Worm (Caenorhabditis elegans) whole organism, L4 larva: ENCODE results near the gene hif-1.

ENCODE experiments used
- D1046.2 ChIP-seq: fragments of 200-800 bp; sonication (Bioruptor generic); IDR thresholded peaks from 2 replicates; pipeline ENCODE4 v1.3.6; 2022; ENCODE audit warnings: missing genetic modification characterization, missing compliant biosample characterization
- F49E8.2 ChIP-seq: sonication (generic microtip); optimal IDR thresholded peaks from 2 replicates; lab custom pipeline; 2016; ENCODE audit warnings: missing compliant biosample characterization, mild to moderate bottlenecking, missing genetic modification characterization, borderline replicate concordance
- T20F7.1 ChIP-seq: fragments of 200-800 bp; sonication (Bioruptor generic); optimal IDR thresholded peaks from 2 replicates; lab custom pipeline; 2018; ENCODE audit warnings: mild to moderate bottlenecking, missing genetic modification characterization, missing compliant biosample characterization
- Y5F2A.4 ChIP-seq: fragments of 200-800 bp; sonication (Bioruptor generic); optimal IDR thresholded peaks from 2 replicates; lab custom pipeline; 2018; ENCODE audit warnings: mild to moderate bottlenecking, missing genetic modification characterization, missing compliant biosample characterization
- ZK546.5 ChIP-seq, 2 experiments: sonication (generic microtip); optimal IDR thresholded peaks; 2 replicates each; lab custom pipeline; 2017; ENCODE audit warnings: missing biosample characterization in 2 of 2, missing genetic modification characterization in 2 of 2
- aha-1 ChIP-seq: fragments of 150-350 bp; peaks from one replicate; lab custom pipeline; 2014; ENCODE audit warnings: missing biosample characterization, missing genetic modification characterization
- aly-2 ChIP-seq: sonication (generic microtip); optimal IDR thresholded peaks from 2 replicates; lab custom pipeline; 2018; ENCODE audit warnings: missing biosample characterization, missing genetic modification characterization
- arid-1 ChIP-seq: fragments of 200-800 bp; sonication (Bioruptor generic); conservative IDR thresholded peaks from 2 replicates; pipeline ENCODE4 v1.3.6; 2022; ENCODE audit warnings: missing genetic modification reagents, missing genetic modification characterization, missing compliant biosample characterization
- attf-4 ChIP-seq: sonication (generic microtip); optimal IDR thresholded peaks from 3 replicates; lab custom pipeline; 2017; ENCODE audit warnings: missing biosample characterization, missing genetic modification characterization
- ceh-28 ChIP-seq: fragments of 150-350 bp; optimal IDR thresholded peaks from 2 replicates; lab custom pipeline; 2014; ENCODE audit warnings: missing biosample characterization, missing genetic modification reagents, missing genetic modification characterization
- ceh-44 ChIP-seq: fragments of 200-800 bp; sonication (Bioruptor generic); IDR thresholded peaks from 2 replicates; pipeline ENCODE4 v1.3.6; 2022; ENCODE audit warnings: missing genetic modification reagents, missing genetic modification characterization, missing compliant biosample characterization
- ces-1 ChIP-seq: fragments of 150-350 bp; sonication (generic microtip); optimal IDR thresholded peaks from 4 replicates; lab custom pipeline; 2014; ENCODE audit warnings: missing biosample characterization, missing genetic modification reagents, missing genetic modification characterization
- ctbp-1 ChIP-seq: fragments of 200-800 bp; sonication (Bioruptor generic); IDR thresholded peaks from 2 replicates; pipeline ENCODE4 v1.3.6; 2022; ENCODE audit warnings: missing genetic modification reagents, missing genetic modification characterization, missing compliant biosample characterization
- daf-16 ChIP-seq, 3 experiments: sonication (generic microtip); optimal IDR thresholded peaks; 2 replicates each; lab custom pipeline; 2016 to 2017; ENCODE audit warnings: missing genetic modification characterization in 3 of 3, missing genetic modification reagents in 3 of 3, mild to moderate bottlenecking in 2 of 3, missing compliant biosample characterization in 2 of 3, missing biosample characterization in 1 of 3, moderate library complexity in 1 of 3
- dmd-6 ChIP-seq: fragments of 200-800 bp; sonication (Bioruptor generic); IDR thresholded peaks from 2 replicates; pipeline ENCODE4 v1.3.6; 2022; ENCODE audit warnings: missing genetic modification reagents, missing genetic modification characterization, missing compliant biosample characterization
- duxl-1 ChIP-seq: sonication (generic microtip); optimal IDR thresholded peaks from 2 replicates; lab custom pipeline; 2016; ENCODE audit warnings: mild to moderate bottlenecking, missing genetic modification characterization, moderate library complexity, missing compliant biosample characterization; ENCODE audit not compliant: poor library complexity
- egl-43 ChIP-seq: fragments of 200-800 bp; sonication (Bioruptor generic); IDR thresholded peaks from 2 replicates; pipeline ENCODE4 v1.3.6; 2022; ENCODE audit warnings: missing genetic modification reagents, missing genetic modification characterization, missing compliant biosample characterization
- fkh-10 ChIP-seq: fragments of 150-350 bp; optimal IDR thresholded peaks from 2 replicates; lab custom pipeline; 2014; ENCODE audit warnings: missing biosample characterization, missing genetic modification reagents, missing genetic modification characterization
- hif-1 ChIP-seq, 2 experiments: sonication (generic microtip); optimal IDR thresholded peaks; 2 replicates each; lab custom pipeline; 2016 to 2017; ENCODE audit warnings: missing compliant biosample characterization in 2 of 2, missing genetic modification characterization in 2 of 2, missing genetic modification reagents in 2 of 2, missing genotype in 2 of 2, mild to moderate bottlenecking in 1 of 2
- hlh-11 ChIP-seq: fragments of 200-800 bp; sonication (Bioruptor generic); optimal IDR thresholded peaks from 2 replicates; lab custom pipeline; 2018; ENCODE audit warnings: mild to moderate bottlenecking, missing genetic modification characterization, missing compliant biosample characterization
- hlh-30 ChIP-seq: sonication (generic microtip); optimal IDR thresholded peaks from 2 replicates; lab custom pipeline; 2017; ENCODE audit warnings: antibody characterized with exemption, mild to moderate bottlenecking, missing genetic modification characterization, missing compliant biosample characterization; ENCODE audit not compliant: insufficient read depth
- hmg-1.1 ChIP-seq: fragments of 200-800 bp; sonication (Bioruptor generic); IDR thresholded peaks from 2 replicates; pipeline ENCODE4 v1.3.6; 2022; ENCODE audit warnings: missing genetic modification reagents, missing genetic modification characterization, missing compliant biosample characterization
- jun-1 ChIP-seq: fragments of 150-350 bp; optimal IDR thresholded peaks from 2 replicates; lab custom pipeline; 2014; ENCODE audit warnings: missing biosample characterization, missing genetic modification reagents, missing genetic modification characterization
- lim-7 ChIP-seq: fragments of 200-800 bp; sonication (Bioruptor generic); IDR thresholded peaks from 2 replicates; pipeline ENCODE4 v1.3.6; 2022; ENCODE audit warnings: missing genetic modification characterization, missing compliant biosample characterization
- lin-1 ChIP-seq: fragments of 200-800 bp; sonication (Bioruptor generic); IDR thresholded peaks from 2 replicates; pipeline ENCODE4 v1.3.6; 2022; ENCODE audit warnings: missing genetic modification reagents, missing genetic modification characterization, missing compliant biosample characterization
- lin-29 ChIP-seq: fragments of 200-800 bp; sonication (Bioruptor generic); IDR thresholded peaks from 2 replicates; pipeline ENCODE4 v1.3.6; 2022; ENCODE audit warnings: missing genetic modification reagents, missing genetic modification characterization, missing compliant biosample characterization
- lin-38 ChIP-seq: fragments of 200-800 bp; sonication (Bioruptor generic); IDR thresholded peaks from 2 replicates; pipeline ENCODE4 v1.3.6; 2022; ENCODE audit warnings: missing genetic modification reagents, missing genetic modification characterization, missing compliant biosample characterization
- lsy-2 ChIP-seq, 2 experiments: fragments of 150-350 bp in 1 of 2; sonication (generic microtip) in 1 of 2; optimal IDR thresholded peaks; 2 replicates each; lab custom pipeline; 2014 to 2017; ENCODE audit warnings: missing biosample characterization in 2 of 2, missing genetic modification characterization in 2 of 2
- madf-5 ChIP-seq, 2 experiments: fragments of 200-800 bp; sonication (Bioruptor generic); IDR thresholded peaks; 2 replicates each; pipeline ENCODE4 v1.3.6; 2022; ENCODE audit warnings: missing compliant biosample characterization in 2 of 2, missing genetic modification characterization in 2 of 2
- madf-9 ChIP-seq: fragments of 200-800 bp; sonication (Bioruptor generic); conservative IDR thresholded peaks from 2 replicates; pipeline ENCODE4 v1.3.6; 2022; ENCODE audit warnings: missing genetic modification reagents, missing genetic modification characterization, missing compliant biosample characterization
- mdl-1 ChIP-seq, 2 experiments: fragments of 150-350 bp in 1 of 2; sonication (generic microtip) in 1 of 2; optimal IDR thresholded peaks; 2 replicates each; lab custom pipeline; 2014 to 2017; ENCODE audit warnings: missing biosample characterization in 2 of 2, missing genetic modification characterization in 2 of 2
- mep-1 ChIP-seq: fragments of 150-350 bp; sonication (generic microtip); optimal IDR thresholded peaks from 3 replicates; lab custom pipeline; 2014; ENCODE audit warnings: missing biosample characterization, missing genetic modification characterization
- nhr-10 ChIP-seq: fragments of 150-350 bp; optimal IDR thresholded peaks from 2 replicates; lab custom pipeline; 2014; ENCODE audit warnings: missing biosample characterization, missing genetic modification characterization
- nhr-11 ChIP-seq: fragments of 150-350 bp; optimal IDR thresholded peaks from 2 replicates; lab custom pipeline; 2014; ENCODE audit warnings: missing biosample characterization, missing genetic modification characterization
- nhr-111 ChIP-seq: fragments of 200-800 bp; sonication (Bioruptor generic); optimal IDR thresholded peaks from 2 replicates; lab custom pipeline; 2018; ENCODE audit warnings: mild to moderate bottlenecking, missing genetic modification characterization, missing compliant biosample characterization
- nhr-237 ChIP-seq: sonication (generic microtip); optimal IDR thresholded peaks from 2 replicates; lab custom pipeline; 2017; ENCODE audit warnings: missing biosample characterization, missing genetic modification characterization
- nhr-25 ChIP-seq: sonication (generic microtip); optimal IDR thresholded peaks from 2 replicates; lab custom pipeline; 2017; ENCODE audit warnings: missing genetic modification characterization, mild to moderate bottlenecking, missing compliant biosample characterization, antibody characterized with exemption, moderate library complexity, borderline replicate concordance; ENCODE audit not compliant: insufficient read depth
- nhr-28 ChIP-seq: fragments of 150-350 bp; optimal IDR thresholded peaks from 2 replicates; lab custom pipeline; 2014; ENCODE audit warnings: missing biosample characterization, missing genetic modification characterization
- nhr-41 ChIP-seq: fragments of 200-800 bp; sonication (Bioruptor generic); IDR thresholded peaks from 2 replicates; pipeline ENCODE4 v1.3.6; 2022; ENCODE audit warnings: missing genetic modification reagents, missing genetic modification characterization, missing compliant biosample characterization
- nhr-42 ChIP-seq: fragments of 200-800 bp; sonication (Bioruptor generic); IDR thresholded peaks from 2 replicates; pipeline ENCODE4 v1.3.6; 2022; ENCODE audit warnings: missing genetic modification characterization, missing compliant biosample characterization
- sdz-12 ChIP-seq: fragments of 200-800 bp; sonication (Bioruptor generic); optimal IDR thresholded peaks from 2 replicates; lab custom pipeline; 2018; ENCODE audit warnings: mild to moderate bottlenecking, missing genetic modification characterization, missing compliant biosample characterization
- skn-1 ChIP-seq: fragments of 150-350 bp; optimal IDR thresholded peaks from 2 replicates; lab custom pipeline; 2014; ENCODE audit warnings: missing biosample characterization, missing genetic modification characterization
- tra-1 ChIP-seq: fragments of 200-800 bp; sonication (Bioruptor generic); IDR thresholded peaks from 2 replicates; pipeline ENCODE4 v1.3.6; 2022; ENCODE audit warnings: missing genetic modification reagents, missing genetic modification characterization, missing compliant biosample characterization
- unc-39 ChIP-seq: sonication (generic microtip); optimal IDR thresholded peaks from 2 replicates; lab custom pipeline; 2017; ENCODE audit warnings: missing biosample characterization, missing genetic modification characterization
- unc-62 ChIP-seq, 3 experiments: fragments of 150-350 bp in 1 of 3; sonication (generic microtip); optimal IDR thresholded peaks in 2 of 3; peaks in 1 of 3; 1 replicate in 1 of 3; 2 replicates in 2 of 3; lab custom pipeline; 2014 to 2017; ENCODE audit warnings: missing biosample characterization in 3 of 3, missing genetic modification characterization in 3 of 3, missing genetic modification reagents in 3 of 3, missing genotype in 1 of 3
- zag-1 ChIP-seq: fragments of 150-350 bp; optimal IDR thresholded peaks from 2 replicates; lab custom pipeline; 2014; ENCODE audit warnings: missing biosample characterization, missing genetic modification characterization
- zfp-2 ChIP-seq: sonication (generic microtip); optimal IDR thresholded peaks from 2 replicates; lab custom pipeline; 2016; ENCODE audit warnings: mild to moderate bottlenecking, missing genetic modification characterization, missing compliant biosample characterization
- zfp-3 ChIP-seq: fragments of 200-800 bp; sonication (Bioruptor generic); conservative IDR thresholded peaks from 2 replicates; pipeline ENCODE4 v1.3.6; 2022; ENCODE audit warnings: missing genetic modification reagents, missing genetic modification characterization, missing compliant biosample characterization
- ztf-11 ChIP-seq: fragments of 150-350 bp; optimal IDR thresholded peaks from 2 replicates; lab custom pipeline; 2014; ENCODE audit warnings: missing biosample characterization, missing genetic modification characterization
- ztf-7 ChIP-seq: fragments of 150-350 bp; optimal IDR thresholded peaks from 2 replicates; lab custom pipeline; 2014; ENCODE audit warnings: missing biosample characterization, missing genetic modification characterization

The hif-1 gene

DNA sequence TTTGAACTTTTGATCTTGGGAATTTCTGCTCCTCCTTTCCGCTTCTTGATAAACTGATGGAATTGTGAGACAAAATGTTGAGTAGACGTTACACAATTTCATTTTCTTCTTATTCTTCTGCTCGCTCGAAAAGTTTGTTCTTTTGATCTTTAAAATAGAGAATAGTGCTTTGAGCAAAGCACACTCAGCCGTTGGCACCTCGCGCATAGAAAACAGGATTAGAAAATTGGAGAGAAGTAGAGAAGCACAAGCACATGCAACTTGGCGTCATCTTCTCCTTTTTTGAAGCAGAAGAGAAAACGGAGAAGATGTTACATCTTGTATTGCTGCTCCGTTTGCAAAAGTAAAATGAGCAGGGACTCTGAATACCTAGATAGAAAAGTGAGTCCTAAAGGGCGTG lies 2.0 kb downstream of the hif-1 start:
- TF ChIP-seq madf-5 (GFP tag; IDR thresholded peaks at IDR 0.05; lab: Robert Waterston, UW) (no peak), hmg-1.1 (GFP tag; lab: Robert Waterston, UW) (peak; percentile 55; the same call in 1 of the 2 replicates), nhr-41 (GFP tag; lab: Robert Waterston, UW) (no peak), arid-1 (GFP tag; lab: Robert Waterston, UW) (0 out of 2 replicates have a peak, but pooled peaks have one; percentile 10), ZK546.5 (tag; optimal IDR thresholded peaks at IDR 0.05; lab: Kevin White, UChicago) (no peak), tra-1 (no peak), ces-1 (GFP tag; lab: Kevin White, UChicago) (peak; percentile 94), unc-62 (GFP tag; optimal IDR thresholded peaks at IDR 0.05 in 1 of 2; lab: Kevin White, UChicago) (peak in 1 of 2 experiments; percentile 52), unc-62 (tag; optimal IDR thresholded peaks at IDR 0.05; lab: Kevin White, UChicago) (no peak), lsy-2 (tag; optimal IDR thresholded peaks at IDR 0.05; lab: Kevin White, UChicago) (peak; percentile 24 to 74), mdl-1 (tag; optimal IDR thresholded peaks at IDR 0.05; lab: Kevin White, UChicago) (peak; percentile 20 to 86), jun-1 (tag; lab: Kevin White, UChicago) (no peak), zag-1 (tag; lab: Kevin White, UChicago) (no peak), ztf-11 (tag; lab: Kevin White, UChicago) (no peak), duxl-1 (tag; lab: Kevin White, UChicago) (peak; percentile 17), hlh-30 (tag; lab: Kevin White, UChicago) (peak; percentile 84), daf-16 (GFP tag; optimal IDR thresholded peaks at IDR 0.05; lab: Kevin White, UChicago) (no peak), daf-16 (tag; optimal IDR thresholded peaks at IDR 0.05; lab: Kevin White, UChicago) (peak; percentile 25), lin-1 (GFP tag; lab: Robert Waterston, UW) (no peak), nhr-25 (tag; lab: Kevin White, UChicago) (no peak), aly-2 (tag; lab: Kevin White, UChicago) (no peak), lin-29 (GFP tag; lab: Robert Waterston, UW) (no peak), zfp-2 (tag; lab: Kevin White, UChicago) (no peak), hif-1 (tag; optimal IDR thresholded peaks at IDR 0.05; lab: Kevin White, UChicago) (peak in 1 of 2 experiments; percentile 70), ztf-7 (tag; lab: Kevin White, UChicago) (no peak), egl-43 (no peak), attf-4 (tag; lab: Kevin White, UChicago) (no peak), dmd-6 (peak; percentile 22; the same call in 1 of the 2 replicates), unc-39 (tag; lab: Kevin White, UChicago) (no peak), ctbp-1 (GFP tag; lab: Robert Waterston, UW) (peak; percentile 83), skn-1 (no peak), nhr-10 (tag; lab: Kevin White, UChicago) (no peak), T20F7.1 (GFP tag; lab: Kevin White, UChicago) (peak; percentile 15), fkh-10 (GFP tag; lab: Kevin White, UChicago) (peak; percentile 98), Y5F2A.4 (no peak), nhr-42 (GFP tag; lab: Robert Waterston, UW) (no peak), ceh-44 (GFP tag; lab: Robert Waterston, UW) (no peak), D1046.2 (GFP tag; lab: Robert Waterston, UW) (no peak), lim-7 (GFP tag; lab: Robert Waterston, UW) (no peak), nhr-28 (tag; lab: Kevin White, UChicago) (no peak), sdz-12 (no peak), ceh-28 (tag; lab: Kevin White, UChicago) (no peak), nhr-111 (GFP tag; lab: Kevin White, UChicago) (no peak), madf-9 (GFP tag; lab: Robert Waterston, UW) (no peak), zfp-3 (GFP tag; lab: Robert Waterston, UW) (no peak), nhr-11 (tag; lab: Kevin White, UChicago) (peak; percentile 43), mep-1 (tag; lab: Kevin White, UChicago) (peak; percentile 82), hlh-11 (tag; lab: Kevin White, UChicago) (peak; percentile 43), aha-1 (peak; percentile 82), F49E8.2 (tag; lab: Kevin White, UChicago) (no peak), lin-38 (GFP tag; lab: Robert Waterston, UW) (0 out of 2 replicates have a peak, but pooled peaks have one; percentile 19), nhr-237 (tag; lab: Kevin White, UChicago) (no peak)
